Fruit fly (Drosophila melanogaster): ENCODE measurements around the gene CG7720.

Gene CG7720

DNA sequence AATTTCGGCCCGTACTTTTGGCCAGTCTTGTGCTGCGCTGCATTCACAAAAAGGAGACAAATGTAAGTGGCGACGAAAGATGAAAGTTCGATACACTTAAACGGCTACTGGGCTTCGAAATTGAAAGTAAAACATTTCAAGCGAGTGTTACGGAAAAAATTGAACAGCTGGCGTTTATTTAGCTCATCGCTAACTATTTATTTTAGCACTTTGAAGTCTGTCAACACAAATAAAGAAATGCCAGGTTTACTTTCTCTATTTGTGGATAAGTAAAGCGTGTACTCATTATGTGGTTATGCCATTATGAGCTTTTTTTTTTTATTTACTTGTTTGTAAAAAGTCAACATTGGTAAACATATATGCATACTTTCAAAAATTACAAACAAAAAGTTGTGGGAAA, 9.2 kb downstream of the CG7720 start:
- TF ChIP-seq br (GFP tag; optimal IDR thresholded peaks at IDR 0.05) (no peak), pan (optimal IDR thresholded peaks at IDR 0.05) (no peak), Hr83 (GFP tag; optimal IDR thresholded peaks at IDR 0.05; ENCODE audit: poor library complexity, severe bottlenecking) (no peak), sv (GFP tag; optimal IDR thresholded peaks at IDR 0.05) (no peak)

DNA sequence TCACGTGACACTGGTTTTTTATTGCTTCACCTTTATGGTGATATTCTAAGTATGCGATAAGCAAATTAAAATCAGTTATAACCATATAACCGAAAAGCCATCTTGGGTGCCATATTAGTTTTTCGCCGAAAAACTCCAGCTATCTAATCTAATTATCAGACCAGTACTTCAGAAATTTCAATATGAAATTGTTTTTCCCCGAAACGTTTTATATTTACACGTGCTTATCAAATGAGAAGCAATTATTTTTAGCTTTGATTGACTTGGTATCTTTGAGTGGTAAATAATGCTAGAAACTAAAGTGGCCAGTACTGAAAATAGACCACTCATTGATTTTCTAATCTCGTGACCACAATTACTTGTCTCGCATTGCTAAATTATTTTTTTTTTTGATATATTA, 11.8 kb downstream of the CG7720 start:
- TF ChIP-seq sv (GFP tag; optimal IDR thresholded peaks at IDR 0.05) (no peak), Abd-B (GFP tag; optimal IDR thresholded peaks at IDR 0.05) (no peak), CG9705 (GFP tag; optimal IDR thresholded peaks at IDR 0.05) (no peak), dmrt93B (GFP tag; optimal IDR thresholded peaks at IDR 0.05) (no peak), brk (GFP tag; optimal IDR thresholded peaks at IDR 0.05) (no peak), Hr78 (GFP tag; optimal IDR thresholded peaks at IDR 0.05) (no peak), Jra (GFP tag; optimal IDR thresholded peaks at IDR 0.05) (no peak), dsf (GFP tag; optimal IDR thresholded peaks at IDR 0.05; ENCODE audit: borderline replicate concordance) (no peak), fru (GFP tag; optimal IDR thresholded peaks at IDR 0.05) (no peak)

DNA sequence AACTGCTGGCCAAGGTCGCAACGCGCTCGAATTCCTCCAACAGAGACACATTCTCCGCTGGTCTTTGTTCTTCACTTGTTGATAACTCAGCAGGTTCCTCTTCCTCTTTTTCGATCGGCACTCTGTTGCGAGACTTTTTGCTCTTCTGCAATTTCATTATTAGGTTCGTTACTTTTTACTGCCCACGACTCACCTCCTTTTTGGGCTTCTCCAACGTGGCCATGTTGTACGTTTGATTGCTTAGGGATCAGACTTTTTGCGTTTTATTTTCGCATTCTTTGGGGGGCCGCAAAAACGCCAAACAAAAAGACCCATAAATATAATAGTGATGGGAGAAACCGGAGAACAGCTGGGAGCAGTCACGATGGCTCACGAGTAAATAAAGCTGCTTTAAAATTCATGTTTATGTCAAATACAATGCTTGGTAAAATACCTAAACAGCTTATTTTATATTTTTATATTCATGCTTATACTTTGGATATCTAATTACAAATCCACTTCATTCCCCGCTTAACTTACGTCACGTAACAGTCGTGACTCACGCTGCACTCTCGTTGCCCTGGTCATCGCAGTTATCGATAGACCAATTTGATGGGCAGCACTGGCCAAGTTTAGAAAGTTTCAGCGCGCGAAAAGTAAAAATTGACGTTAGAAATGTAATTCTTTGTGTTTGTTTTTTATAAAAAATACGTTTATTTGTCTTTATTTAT, 36.3 kb downstream of the CG7720 start, which contains the start of gene Epg5:
Gene Epg5 (minus strand): TSS at position 326 of the 710 bp plus-strand sequence.
- peak; percentile 50 for TF ChIP-seq dsf (GFP tag; optimal IDR thresholded peaks at IDR 0.05; ENCODE audit: borderline replicate concordance)
- no peak for TF ChIP-seq CrebA (GFP tag; optimal IDR thresholded peaks at IDR 0.05; ENCODE audit: borderline replicate concordance)
- no peak for TF ChIP-seq ey (GFP tag; optimal IDR thresholded peaks at IDR 0.05)
- TF ChIP-seq CG9705 (GFP tag; optimal IDR thresholded peaks at IDR 0.05) = peak; percentile 57
- TF ChIP-seq usp (GFP tag; optimal IDR thresholded peaks at IDR 0.05) = no peak
- TF ChIP-seq h (GFP tag; optimal IDR thresholded peaks at IDR 0.05) = peak; percentile 84
- peak; percentile 60 for TF ChIP-seq OdsH (GFP tag; optimal IDR thresholded peaks at IDR 0.05)
- TF ChIP-seq dl (GFP tag; optimal IDR thresholded peaks at IDR 0.05; ENCODE audit: insufficient read depth in 1 of 2, partially characterized antibody in 2 of 2) = no peak
- TF ChIP-seq sv (GFP tag; optimal IDR thresholded peaks at IDR 0.05) = peak; percentile 77
- no peak for TF ChIP-seq jim (GFP tag; optimal IDR thresholded peaks at IDR 0.05)
- TF ChIP-seq GATAd (GFP tag; optimal IDR thresholded peaks at IDR 0.05) = peak; percentile 56
- no peak for TF ChIP-seq psq (GFP tag; optimal IDR thresholded peaks at IDR 0.05)
- peak; percentile 81 for TF ChIP-seq HLH106 (tag; optimal IDR thresholded peaks at IDR 0.05)
- TF ChIP-seq tai (GFP tag; optimal IDR thresholded peaks at IDR 0.05) = no peak
- TF ChIP-seq fru (GFP tag; optimal IDR thresholded peaks at IDR 0.05) = no peak
- TF ChIP-seq sage (GFP tag; optimal IDR thresholded peaks at IDR 0.05) = no peak
- no peak for TF ChIP-seq Rel (GFP tag; optimal IDR thresholded peaks at IDR 0.05)
- peak; percentile 83 for TF ChIP-seq Rel (tag; optimal IDR thresholded peaks at IDR 0.05)
- TF ChIP-seq brk (GFP tag; optimal IDR thresholded peaks at IDR 0.05) = no peak

DNA sequence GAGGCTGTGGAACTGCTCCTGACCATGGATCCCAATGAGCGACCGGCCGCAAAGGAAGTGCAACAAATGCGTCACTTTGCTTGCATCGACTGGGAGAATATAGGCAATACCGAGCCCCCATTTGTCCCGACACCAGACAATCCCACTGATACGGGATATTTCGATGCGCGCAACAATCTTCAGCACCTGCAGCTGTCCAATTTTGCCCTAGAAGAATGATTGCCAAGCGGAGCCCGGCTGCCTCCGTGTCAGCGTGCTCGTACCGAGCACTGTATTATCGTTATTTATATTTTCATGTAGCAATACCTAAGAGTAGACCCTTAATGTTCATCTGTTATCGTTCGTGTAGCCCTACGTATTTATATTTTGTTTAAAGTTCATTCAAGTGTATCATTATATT, 45.2 kb downstream of the CG7720 start:
- TF ChIP-seq psq (GFP tag; optimal IDR thresholded peaks at IDR 0.05) (no peak), tai (GFP tag; optimal IDR thresholded peaks at IDR 0.05) (no peak), sv (GFP tag; optimal IDR thresholded peaks at IDR 0.05) (no peak), h (GFP tag; optimal IDR thresholded peaks at IDR 0.05) (no peak), Mio (GFP tag; optimal IDR thresholded peaks at IDR 0.05) (no peak), Myc (optimal IDR thresholded peaks at IDR 0.05) (no peak), CG32264 (GFP tag; optimal IDR thresholded peaks at IDR 0.05) (no peak), HLH106 (tag; optimal IDR thresholded peaks at IDR 0.05) (no peak), N (GFP tag; optimal IDR thresholded peaks at IDR 0.05) (no peak), CG9705 (GFP tag; optimal IDR thresholded peaks at IDR 0.05) (no peak), dl (GFP tag; optimal IDR thresholded peaks at IDR 0.05; ENCODE audit: insufficient read depth in 1 of 2, partially characterized antibody in 2 of 2) (no peak), Hr78 (GFP tag; optimal IDR thresholded peaks at IDR 0.05) (no peak), foxo (GFP tag; optimal IDR thresholded peaks at IDR 0.05) (no peak), dsf (GFP tag; optimal IDR thresholded peaks at IDR 0.05; ENCODE audit: borderline replicate concordance) (no peak), Jra (GFP tag; optimal IDR thresholded peaks at IDR 0.05) (no peak), Hr83 (GFP tag; optimal IDR thresholded peaks at IDR 0.05; ENCODE audit: poor library complexity, severe bottlenecking) (no peak), CrebA (GFP tag; optimal IDR thresholded peaks at IDR 0.05; ENCODE audit: borderline replicate concordance) (no peak)

DNA sequence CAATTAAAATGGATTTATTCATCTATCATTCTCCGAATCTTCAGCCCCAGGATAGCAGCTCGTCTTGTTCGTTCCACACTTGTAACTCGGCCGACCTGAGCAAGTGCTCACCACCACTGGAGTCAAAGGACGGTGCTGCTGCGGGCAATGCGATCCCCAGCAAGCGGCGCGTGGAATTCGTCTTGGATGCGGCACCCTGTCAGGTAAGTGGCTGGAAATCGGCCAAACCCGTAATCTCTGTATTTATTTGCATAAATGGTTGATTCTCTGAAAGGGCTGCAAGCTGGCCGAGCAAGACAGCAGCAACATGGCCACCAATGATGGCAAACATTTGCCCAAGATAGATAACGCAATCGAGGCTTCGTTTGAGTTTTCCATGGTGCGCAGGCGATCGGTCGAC, 46.9 kb downstream of the CG7720 start:
- TF ChIP-seq Dif (GFP tag; optimal IDR thresholded peaks at IDR 0.05; ENCODE audit: partially characterized antibody) = no peak
- TF ChIP-seq OdsH (GFP tag; optimal IDR thresholded peaks at IDR 0.05) = no peak
- TF ChIP-seq HLH106 (tag; optimal IDR thresholded peaks at IDR 0.05) = no peak
- no peak for TF ChIP-seq psq (GFP tag; optimal IDR thresholded peaks at IDR 0.05)
- TF ChIP-seq Hr83 (GFP tag; optimal IDR thresholded peaks at IDR 0.05; ENCODE audit: poor library complexity, severe bottlenecking) = no peak
- no peak for TF ChIP-seq CG9705 (GFP tag; optimal IDR thresholded peaks at IDR 0.05)
- no peak for TF ChIP-seq usp (GFP tag; optimal IDR thresholded peaks at IDR 0.05)
- TF ChIP-seq Jra (GFP tag; optimal IDR thresholded peaks at IDR 0.05) = no peak
- no peak for TF ChIP-seq ey (GFP tag; optimal IDR thresholded peaks at IDR 0.05)
- no peak for TF ChIP-seq lola (GFP tag; optimal IDR thresholded peaks at IDR 0.05)
- no peak for TF ChIP-seq h (GFP tag; optimal IDR thresholded peaks at IDR 0.05)
